Fruit fly (Drosophila melanogaster): ENCODE measurements around the gene CG13856.

CG13856 gene

DNA sequence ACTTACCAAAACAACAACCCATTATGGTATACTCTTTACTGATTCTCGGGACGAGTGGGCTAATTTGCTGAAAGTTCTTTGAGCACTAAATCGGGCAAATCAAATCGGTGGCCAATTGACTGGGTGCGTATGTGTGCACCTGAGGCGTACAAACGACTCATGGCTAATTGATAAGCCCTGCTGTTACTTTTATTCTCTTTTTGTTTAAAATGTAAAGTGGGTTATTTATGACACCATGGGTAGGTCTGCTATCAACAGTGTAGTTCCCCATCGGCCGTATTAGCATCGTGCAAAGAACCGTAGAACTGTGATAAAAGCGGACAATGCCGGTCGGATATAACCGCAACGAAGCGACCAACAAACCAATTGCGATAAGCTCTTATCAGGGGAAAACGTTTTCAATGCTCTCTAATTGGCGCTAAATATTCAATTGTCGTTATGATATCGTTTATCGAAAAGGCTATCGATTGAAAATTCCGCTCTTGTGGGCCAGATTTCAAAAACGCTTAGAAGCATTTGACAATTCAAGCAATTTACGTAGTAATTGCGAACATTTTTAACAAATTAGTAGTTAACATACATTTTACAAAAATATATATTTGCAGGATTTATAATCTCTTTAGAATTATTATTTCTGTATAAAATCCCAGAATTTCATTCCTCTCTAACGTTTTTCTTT lies 44.9 kb downstream of the CG13856 start, which contains the start of gene CG34288 (continued):
- TF ChIP-seq caup (GFP tag; optimal IDR thresholded peaks at IDR 0.05; ENCODE audit: severe bottlenecking) (peak; percentile 34), oc (tag; optimal IDR thresholded peaks at IDR 0.05) (no peak), Hmx (GFP tag; optimal IDR thresholded peaks at IDR 0.05) (no peak), ap (GFP tag; IDR thresholded peaks at IDR 0.05) (0 out of 2 replicates have a peak, but pooled peaks have one; percentile 7), bab2 (GFP tag; optimal IDR thresholded peaks at IDR 0.05) (peak; percentile 14), bsh (GFP tag; optimal IDR thresholded peaks at IDR 0.05) (no peak), nmo (GFP tag; optimal IDR thresholded peaks at IDR 0.05) (no peak), Rfx (GFP tag; IDR thresholded peaks at IDR 0.05) (peak; percentile 85), Dip2 (GFP tag; IDR thresholded peaks at IDR 0.05) (no peak), CG13775 (GFP tag; optimal IDR thresholded peaks at IDR 0.05) (no peak), luna (GFP tag; optimal IDR thresholded peaks at IDR 0.05) (no peak), twi (tag; optimal IDR thresholded peaks at IDR 0.05) (no peak), Trl (optimal IDR thresholded peaks at IDR 0.05) (no peak), Trl (GFP tag; optimal IDR thresholded peaks at IDR 0.05) (peak; percentile 6), cad (GFP tag; optimal IDR thresholded peaks at IDR 0.05) (no peak), CG17361 (GFP tag; IDR thresholded peaks at IDR 0.05) (no peak; the same call in 2 of the 3 replicates), CG11093 (GFP tag; IDR thresholded peaks at IDR 0.05) (no peak), Mad (GFP tag; optimal IDR thresholded peaks at IDR 0.05) (no peak), fd3F (GFP tag; optimal IDR thresholded peaks at IDR 0.05) (no peak), pho (GFP tag; optimal IDR thresholded peaks at IDR 0.05) (peak; percentile 4), Gsc (GFP tag; IDR thresholded peaks at IDR 0.05) (no peak), inv (GFP tag; IDR thresholded peaks at IDR 0.05; ENCODE audit: partially characterized antibody) (no peak), fd64A (GFP tag; optimal IDR thresholded peaks at IDR 0.05) (no peak), CG7928 (GFP tag; optimal IDR thresholded peaks at IDR 0.05) (no peak), HLH54F (GFP tag; optimal IDR thresholded peaks at IDR 0.05) (no peak), ken (GFP tag; IDR thresholded peaks at IDR 0.05) (peak; percentile 73), bcd (GFP tag; optimal IDR thresholded peaks at IDR 0.05) (no peak), E2f1 (GFP tag; IDR thresholded peaks at IDR 0.05) (peak; percentile 66), exex (tag; optimal IDR thresholded peaks at IDR 0.05) (peak; percentile 99), lola (GFP tag; optimal IDR thresholded peaks at IDR 0.05) (no peak), CG2678 (tag; optimal IDR thresholded peaks at IDR 0.05) (peak; percentile 58), Sry-δ (GFP tag; optimal IDR thresholded peaks at IDR 0.05) (no peak), B-H2 (GFP tag; optimal IDR thresholded peaks at IDR 0.05) (no peak), CG6791 (GFP tag; IDR thresholded peaks at IDR 0.05; ENCODE audit: partially characterized antibody) (peak; percentile 25; the same call in 1 of the 3 replicates), CG11695 (GFP tag; IDR thresholded peaks at IDR 0.05) (no peak), gt (GFP tag; IDR thresholded peaks at IDR 0.05) (no peak), Lim3 (GFP tag; IDR thresholded peaks at IDR 0.05) (no peak), CG8290 (GFP tag; optimal IDR thresholded peaks at IDR 0.05) (no peak), CG8290 (tag; optimal IDR thresholded peaks at IDR 0.05) (no peak), Elba2 (GFP tag; optimal IDR thresholded peaks at IDR 0.05) (no peak), CG12219 (GFP tag; optimal IDR thresholded peaks at IDR 0.05) (no peak), pb (GFP tag; optimal IDR thresholded peaks at IDR 0.05) (peak; percentile 15), CG8478 (optimal IDR thresholded peaks at IDR 0.05) (no peak), corto (GFP tag; optimal IDR thresholded peaks at IDR 0.05) (peak; percentile 78), CG6272 (GFP tag; IDR thresholded peaks at IDR 0.05) (no peak), Aef1 (GFP tag; IDR thresholded peaks at IDR 0.05) (peak; percentile 48), CoRest (tag; optimal IDR thresholded peaks at IDR 0.05) (no peak), MESR4 (GFP tag; optimal IDR thresholded peaks at IDR 0.05) (no peak), CG31365 (tag; optimal IDR thresholded peaks at IDR 0.05) (no peak), CG10366 (GFP tag; IDR thresholded peaks at IDR 0.05) (no peak), Myb (GFP tag; optimal IDR thresholded peaks at IDR 0.05) (no peak), CG14014 (GFP tag; IDR thresholded peaks at IDR 0.05) (peak; percentile 55; the same call in 1 of the 2 replicates)
